Fruit fly (Drosophila melanogaster) whole organism, embryonic: ENCODE measurements around the gene CG16852.
A peak's percentile ranks its signal among the peaks of the same experiment; 100 is the strongest.

Experiments
- BtbVII ChIP-seq: fragments of 200-800 bp; sonication (Bioruptor generic); optimal IDR thresholded peaks from 3 replicates; lab custom pipeline; 2017; ENCODE audit warnings: missing biosample characterization, mild to moderate bottlenecking, missing genetic modification characterization
- C15 ChIP-seq: fragments of 200-800 bp; sonication (Bioruptor generic); IDR thresholded peaks from 3 replicates; pipeline ENCODE4 v1.3.6; 2022; ENCODE audit warnings: missing biosample characterization, missing genetic modification characterization
- CG1024 ChIP-seq: fragments of 200-800 bp; sonication (Bioruptor generic); IDR thresholded peaks from 2 replicates; pipeline ENCODE4 v1.3.6; 2022; ENCODE audit warnings: missing biosample characterization, missing genetic modification characterization
- CG10366 ChIP-seq: fragments of 200-800 bp; sonication (Bioruptor generic); IDR thresholded peaks from 2 replicates; pipeline ENCODE4 v1.3.6; 2022; ENCODE audit warnings: missing biosample characterization, missing genetic modification characterization
- CG11085 ChIP-seq: fragments of 200-800 bp; sonication (Bioruptor generic); IDR thresholded peaks from 2 replicates; pipeline ENCODE4 v1.3.6; 2022; ENCODE audit warnings: missing biosample characterization, missing genetic modification characterization
- CG11723 ChIP-seq: fragments of 200-800 bp; sonication (Bioruptor generic); optimal IDR thresholded peaks from 2 replicates; lab custom pipeline; 2017; ENCODE audit warnings: missing biosample characterization, mild to moderate bottlenecking, missing genetic modification characterization
- CG12071 ChIP-seq: fragments of 200-800 bp; sonication (Bioruptor generic); optimal IDR thresholded peaks from 3 replicates; lab custom pipeline; 2018; ENCODE audit warnings: missing biosample characterization, mild to moderate bottlenecking, missing genetic modification characterization
- CG12219 ChIP-seq: fragments of 200-800 bp; sonication (Bioruptor generic); optimal IDR thresholded peaks from 3 replicates; lab custom pipeline; 2018; ENCODE audit warnings: missing biosample characterization, mild to moderate bottlenecking, missing genetic modification characterization
- CG12744 ChIP-seq: fragments of 200-800 bp; sonication (Bioruptor generic); optimal IDR thresholded peaks from 2 replicates; lab custom pipeline; 2016; ENCODE audit warnings: missing biosample characterization, missing genetic modification characterization
- CG13287 ChIP-seq: fragments of 200-800 bp; sonication (Bioruptor generic); IDR thresholded peaks from 2 replicates; pipeline ENCODE4 v1.3.6; 2022; ENCODE audit warnings: missing biosample characterization, missing genetic modification characterization; ENCODE audit not compliant: partially characterized antibody
- CG14050 ChIP-seq: fragments of 200-800 bp; sonication (Bioruptor generic); IDR thresholded peaks from 3 replicates; pipeline ENCODE4 v1.3.6; 2022; ENCODE audit warnings: missing biosample characterization, missing genetic modification characterization
- CG14441 ChIP-seq: fragments of 200-800 bp; sonication (Bioruptor generic); IDR thresholded peaks from 2 replicates; pipeline ENCODE4 v1.3.6; 2022; ENCODE audit warnings: missing biosample characterization, missing genetic modification characterization
- CG14860 ChIP-seq: fragments of 200-800 bp; sonication (Bioruptor generic); IDR thresholded peaks from 3 replicates; pipeline ENCODE4 v1.3.6; 2022; ENCODE audit warnings: missing biosample characterization, missing genetic modification characterization; ENCODE audit not compliant: partially characterized antibody
- CG14965 ChIP-seq: fragments of 200-800 bp; sonication (Bioruptor generic); optimal IDR thresholded peaks from 2 replicates; lab custom pipeline; 2016; ENCODE audit warnings: missing biosample characterization, missing genetic modification characterization, borderline replicate concordance
- CG1529 ChIP-seq: fragments of 200-800 bp; sonication (Bioruptor generic); optimal IDR thresholded peaks from 3 replicates; lab custom pipeline; 2018; ENCODE audit warnings: missing biosample characterization, missing genetic modification characterization
- CG1647 ChIP-seq: fragments of 200-800 bp; sonication (Bioruptor generic); optimal IDR thresholded peaks from 3 replicates; lab custom pipeline; 2016; ENCODE audit warnings: missing biosample characterization, missing genetic modification characterization
- CG2199 ChIP-seq: fragments of 200-800 bp; sonication (Bioruptor generic); IDR thresholded peaks from 3 replicates; pipeline ENCODE4 v1.3.6; 2022; ENCODE audit warnings: missing biosample characterization, missing genetic modification characterization
- CG2202 ChIP-seq: fragments of 200-800 bp; sonication (Bioruptor generic); optimal IDR thresholded peaks from 2 replicates; lab custom pipeline; 2018; ENCODE audit warnings: missing biosample characterization, mild to moderate bottlenecking, missing genetic modification characterization
- CG3065 ChIP-seq: fragments of 200-800 bp; sonication (Bioruptor generic); optimal IDR thresholded peaks from 2 replicates; lab custom pipeline; 2016; ENCODE audit warnings: missing biosample characterization, missing genetic modification characterization
- CG3838 ChIP-seq: fragments of 200-800 bp; sonication (Bioruptor generic); optimal IDR thresholded peaks from 3 replicates; lab custom pipeline; 2016; ENCODE audit warnings: missing biosample characterization, missing genetic modification characterization
- CG6272 ChIP-seq: fragments of 200-800 bp; sonication (Bioruptor generic); IDR thresholded peaks from 2 replicates; pipeline ENCODE4 v1.3.6; 2022; ENCODE audit warnings: missing biosample characterization, missing genetic modification characterization
- CG6654 ChIP-seq: fragments of 200-800 bp; sonication (Bioruptor generic); optimal IDR thresholded peaks from 2 replicates; lab custom pipeline; 2017; ENCODE audit warnings: missing biosample characterization, mild to moderate bottlenecking, missing genetic modification characterization
- CG7786 ChIP-seq: fragments of 200-800 bp; sonication (Bioruptor generic); optimal IDR thresholded peaks from 2 replicates; lab custom pipeline; 2016; ENCODE audit warnings: missing biosample characterization, missing genetic modification characterization
- CG8359 ChIP-seq: fragments of 200-800 bp; sonication (Bioruptor generic); optimal IDR thresholded peaks from 2 replicates; lab custom pipeline; 2017; ENCODE audit warnings: missing biosample characterization, mild to moderate bottlenecking, missing genetic modification characterization, borderline replicate concordance
- CG8924 ChIP-seq: fragments of 200-800 bp; optimal IDR thresholded peaks from 3 replicates; lab custom pipeline; 2019; ENCODE audit warnings: missing biosample characterization, mild to moderate bottlenecking, missing genetic modification characterization, moderate library complexity
- CG9797 ChIP-seq: fragments of 200-800 bp; sonication (Bioruptor generic); optimal IDR thresholded peaks from 3 replicates; lab custom pipeline; 2018; ENCODE audit warnings: missing biosample characterization, mild to moderate bottlenecking, missing genetic modification characterization
- Camta ChIP-seq: fragments of 200-800 bp; sonication (Bioruptor generic); optimal IDR thresholded peaks from 2 replicates; lab custom pipeline; 2016; ENCODE audit warnings: missing biosample characterization, missing genetic modification characterization
- Dad ChIP-seq: fragments of 200-800 bp; sonication (Bioruptor generic); optimal IDR thresholded peaks from 3 replicates; lab custom pipeline; 2016; ENCODE audit warnings: missing biosample characterization, missing genetic modification characterization
- E2f2 ChIP-seq: fragments of 200-800 bp; sonication (Bioruptor generic); IDR thresholded peaks from 2 replicates; pipeline ENCODE4 v1.3.6; 2022; ENCODE audit warnings: missing biosample characterization, missing genetic modification characterization
- HHEX ChIP-seq: fragments of 200-800 bp; sonication (Bioruptor generic); optimal IDR thresholded peaks from 3 replicates; lab custom pipeline; 2017; ENCODE audit warnings: missing biosample characterization, mild to moderate bottlenecking, missing genetic modification characterization, missing genetic modification reagents
- Hsf ChIP-seq: fragments of 200-800 bp; sonication (Bioruptor generic); optimal IDR thresholded peaks from 3 replicates; lab custom pipeline; 2016; ENCODE audit warnings: missing biosample characterization, missing genetic modification characterization
- Lhr ChIP-seq: fragments of 200-800 bp; sonication (Bioruptor generic); optimal IDR thresholded peaks from 3 replicates; lab custom pipeline; 2017; ENCODE audit warnings: mild to moderate bottlenecking, missing biosample characterization, missing genetic modification reagents, missing genetic modification characterization
- Mes4 ChIP-seq: fragments of 200-800 bp; sonication (Bioruptor generic); optimal IDR thresholded peaks from 2 replicates; lab custom pipeline; 2016; ENCODE audit warnings: missing biosample characterization, missing genetic modification characterization
- Nf-YC ChIP-seq: fragments of 200-800 bp; optimal IDR thresholded peaks from 3 replicates; lab custom pipeline; 2019; ENCODE audit warnings: missing biosample characterization, mild to moderate bottlenecking, missing genetic modification characterization, moderate library complexity
- Sox102F ChIP-seq: fragments of 200-800 bp; sonication (Bioruptor generic); optimal IDR thresholded peaks from 2 replicates; lab custom pipeline; 2018; ENCODE audit warnings: missing biosample characterization, mild to moderate bottlenecking, missing genetic modification characterization, moderate library complexity
- TFAM ChIP-seq: fragments of 200-800 bp; sonication (Bioruptor generic); optimal IDR thresholded peaks from 2 replicates; lab custom pipeline; 2017; ENCODE audit warnings: missing biosample characterization, missing genetic modification characterization, inconsistent platforms
- Xbp1 ChIP-seq: fragments of 200-800 bp; sonication (Bioruptor generic); optimal IDR thresholded peaks from 3 replicates; lab custom pipeline; 2016; ENCODE audit warnings: missing biosample characterization, mild to moderate bottlenecking, missing genetic modification characterization
- cas ChIP-seq: fragments of 200-800 bp; sonication (Bioruptor generic); IDR thresholded peaks from 2 replicates; pipeline ENCODE4 v1.3.6; 2022; ENCODE audit warnings: missing biosample characterization, missing genetic modification characterization
- corto ChIP-seq: fragments of 200-800 bp; sonication (Bioruptor generic); optimal IDR thresholded peaks from 2 replicates; lab custom pipeline; 2016; ENCODE audit warnings: missing biosample characterization, mild to moderate bottlenecking, missing genetic modification characterization, moderate library complexity
- crc ChIP-seq: fragments of 200-800 bp; sonication (Bioruptor generic); optimal IDR thresholded peaks from 2 replicates; lab custom pipeline; 2016; ENCODE audit warnings: missing biosample characterization, missing genetic modification characterization
- dmrt11E ChIP-seq: fragments of 200-800 bp; sonication (Bioruptor generic); optimal IDR thresholded peaks from 3 replicates; lab custom pipeline; 2018; ENCODE audit warnings: missing biosample characterization, mild to moderate bottlenecking, missing genetic modification characterization, moderate library complexity
- dmrt99B ChIP-seq: fragments of 200-800 bp; sonication (Bioruptor generic); optimal IDR thresholded peaks from 2 replicates; lab custom pipeline; 2018; ENCODE audit warnings: missing biosample characterization, mild to moderate bottlenecking, missing genetic modification characterization, moderate library complexity
- fd96Cb ChIP-seq: fragments of 200-800 bp; sonication (Bioruptor generic); optimal IDR thresholded peaks from 2 replicates; lab custom pipeline; 2018; ENCODE audit warnings: missing biosample characterization, mild to moderate bottlenecking, missing genetic modification characterization, moderate library complexity
- hb ChIP-seq: fragments of 200-800 bp; sonication (Bioruptor generic); IDR thresholded peaks from 3 replicates; pipeline ENCODE4 v1.3.6; 2022; ENCODE audit warnings: missing biosample characterization, missing genetic modification characterization; ENCODE audit not compliant: partially characterized antibody
- jumu ChIP-seq: fragments of 200-800 bp; sonication (Bioruptor generic); optimal IDR thresholded peaks from 3 replicates; lab custom pipeline; 2016; ENCODE audit warnings: missing biosample characterization, missing genetic modification characterization
- p53 ChIP-seq: fragments of 200-800 bp; sonication (Bioruptor generic); optimal IDR thresholded peaks from 2 replicates; lab custom pipeline; 2016; ENCODE audit warnings: missing biosample characterization, missing genetic modification characterization
- run ChIP-seq: fragments of 200-800 bp; sonication (Bioruptor generic); optimal IDR thresholded peaks from 3 replicates; lab custom pipeline; 2018; ENCODE audit warnings: missing biosample characterization, mild to moderate bottlenecking, missing genetic modification characterization
- sens ChIP-seq: fragments of 200-800 bp; sonication (Bioruptor generic); peaks from one replicate; lab custom pipeline; 2016; ENCODE audit warnings: missing biosample characterization, missing genetic modification characterization
- tup ChIP-seq: fragments of 200-800 bp; sonication (Bioruptor generic); optimal IDR thresholded peaks from 2 replicates; lab custom pipeline; 2016; ENCODE audit warnings: missing biosample characterization, mild to moderate bottlenecking, missing genetic modification characterization, moderate library complexity
- twi ChIP-seq: fragments of 200-800 bp; optimal IDR thresholded peaks from 2 replicates; lab custom pipeline; 2019; ENCODE audit warnings: missing biosample characterization, mild to moderate bottlenecking, missing genetic modification characterization, moderate library complexity

The CG16852 gene

dm6 chr2L:13514262-13514937 lies 26.2 kb upstream of the CG16852 start (continued):
- TF ChIP-seq jumu (GFP tag; lab: Kevin White, UChicago): no peak
- no peak for TF ChIP-seq CG9797 (GFP tag; lab: Kevin White, UChicago)
- TF ChIP-seq CG6272 (GFP tag; lab: Robert Waterston, UW): peak; percentile 52
- no peak for TF ChIP-seq CG3838 (GFP tag; lab: Kevin White, UChicago)
- peak; percentile 60 for TF ChIP-seq CG10366 (GFP tag; lab: Robert Waterston, UW)
- TF ChIP-seq twi (tag; lab: Kevin White, UChicago): no peak
- 0 out of 3 replicates have a peak, but pooled peaks have one; percentile 28 for TF ChIP-seq C15 (GFP tag; lab: Robert Waterston, UW)
- peak; percentile 52; the same call in 1 of the 2 replicates for TF ChIP-seq CG14441 (GFP tag; lab: Robert Waterston, UW)
- no peak for TF ChIP-seq CG12744 (GFP tag; lab: Kevin White, UChicago)
- TF ChIP-seq Camta (GFP tag; lab: Kevin White, UChicago): no peak
- no peak for TF ChIP-seq Dad (GFP tag; lab: Kevin White, UChicago)
- no peak for TF ChIP-seq CG8359 (GFP tag; lab: Kevin White, UChicago)
- TF ChIP-seq dmrt11E (tag; lab: Kevin White, UChicago): no peak
- no peak for TF ChIP-seq TFAM (GFP tag; lab: Kevin White, UChicago)
- no peak for TF ChIP-seq Mes4 (GFP tag; lab: Kevin White, UChicago)
- no peak for TF ChIP-seq CG1024 (GFP tag; lab: Robert Waterston, UW)
- peak; percentile 15 for TF ChIP-seq CG12071
- TF ChIP-seq hb (GFP tag; lab: Robert Waterston, UW): no peak
- no peak for TF ChIP-seq CG7786 (GFP tag; lab: Kevin White, UChicago)
- TF ChIP-seq CG14050 (GFP tag; lab: Robert Waterston, UW): no peak
- peak; percentile 18 for TF ChIP-seq dmrt99B (tag; lab: Kevin White, UChicago)
- TF ChIP-seq cas (GFP tag; lab: Robert Waterston, UW): 0 out of 2 replicates have a peak, but pooled peaks have one; percentile 24
- TF ChIP-seq CG6654 (GFP tag; lab: Kevin White, UChicago): peak; percentile 34
- TF ChIP-seq CG2202 (tag; lab: Kevin White, UChicago): no peak
- peak; percentile 45; the same call in 1 of the 2 replicates for TF ChIP-seq E2f2
- peak; percentile 30 for TF ChIP-seq fd96Cb (tag; lab: Kevin White, UChicago)
- no peak for TF ChIP-seq CG14860 (GFP tag; lab: Robert Waterston, UW)
- TF ChIP-seq corto (GFP tag; lab: Kevin White, UChicago): peak; percentile 48
- peak; percentile 45 for TF ChIP-seq CG13287 (GFP tag; lab: Robert Waterston, UW)
- no peak for TF ChIP-seq HHEX (GFP tag; lab: Kevin White, UChicago)
- TF ChIP-seq crc (GFP tag; lab: Kevin White, UChicago): no peak
- peak; percentile 22 for TF ChIP-seq run (tag; lab: Kevin White, UChicago)
- TF ChIP-seq Xbp1 (GFP tag; lab: Kevin White, UChicago): no peak
- peak; percentile 4 for TF ChIP-seq CG1529 (GFP tag; lab: Kevin White, UChicago)
- no peak for TF ChIP-seq CG2199 (GFP tag; lab: Robert Waterston, UW)
- peak; percentile 5 for TF ChIP-seq Lhr (GFP tag; lab: Kevin White, UChicago)
- TF ChIP-seq CG1647: no peak
- TF ChIP-seq Sox102F: peak; percentile 57
- peak; percentile 46 for TF ChIP-seq tup
- TF ChIP-seq BtbVII (GFP tag; lab: Kevin White, UChicago): peak; percentile 33
- peak; percentile 26 for TF ChIP-seq Nf-YC (tag; lab: Kevin White, UChicago)
- no peak for TF ChIP-seq sens (GFP tag; lab: Kevin White, UChicago)
- TF ChIP-seq CG11085 (GFP tag; lab: Robert Waterston, UW): peak; percentile 60
- no peak for TF ChIP-seq CG11723 (GFP tag; lab: Kevin White, UChicago)
- no peak for TF ChIP-seq CG14965 (GFP tag; lab: Kevin White, UChicago)
- TF ChIP-seq CG3065 (GFP tag; lab: Kevin White, UChicago): no peak
- peak; percentile 69 for TF ChIP-seq CG8924 (tag; lab: Kevin White, UChicago)
- TF ChIP-seq CG12219: no peak
- peak; percentile 1 for TF ChIP-seq Hsf
- TF ChIP-seq p53 (GFP tag; lab: Kevin White, UChicago): no peak
